Worm (Caenorhabditis elegans) whole organism, L4 larva: Measurements from ENCODE around the gene Y41G9A.6.

Experiments used
- D1046.2 ChIP-seq: fragments of 200-800 bp; sonication (Bioruptor generic); IDR thresholded peaks from 2 replicates; pipeline ENCODE4 v1.3.6; 2022; ENCODE audit warnings: missing genetic modification characterization, missing compliant biosample characterization
- F26F4.8 ChIP-seq: fragments of 200-800 bp; sonication (Bioruptor generic); conservative IDR thresholded peaks from 2 replicates; pipeline ENCODE4 v1.3.6; 2022; ENCODE audit warnings: missing genetic modification characterization, missing compliant biosample characterization
- F49E8.2 ChIP-seq: sonication (generic microtip); optimal IDR thresholded peaks from 2 replicates; lab custom pipeline; 2016; ENCODE audit warnings: missing compliant biosample characterization, mild to moderate bottlenecking, missing genetic modification characterization, borderline replicate concordance
- R02D3.7 ChIP-seq: fragments of 150-350 bp; sonication (generic microtip); optimal IDR thresholded peaks from 3 replicates; lab custom pipeline; 2014; ENCODE audit warnings: missing biosample characterization, missing genetic modification characterization
- T20F7.1 ChIP-seq: fragments of 200-800 bp; sonication (Bioruptor generic); optimal IDR thresholded peaks from 2 replicates; lab custom pipeline; 2018; ENCODE audit warnings: mild to moderate bottlenecking, missing genetic modification characterization, missing compliant biosample characterization
- T26A8.4 ChIP-seq: fragments of 200-800 bp; sonication (Bioruptor generic); IDR thresholded peaks from 2 replicates; pipeline ENCODE4 v1.3.6; 2022; ENCODE audit warnings: missing genetic modification characterization, missing compliant biosample characterization
- attf-4 ChIP-seq: sonication (generic microtip); optimal IDR thresholded peaks from 3 replicates; lab custom pipeline; 2017; ENCODE audit warnings: missing biosample characterization, missing genetic modification characterization
- ceh-32 ChIP-seq: sonication (generic microtip); optimal IDR thresholded peaks from 2 replicates; lab custom pipeline; 2016; ENCODE audit warnings: mild to moderate bottlenecking, missing genetic modification characterization, missing compliant biosample characterization; ENCODE audit not compliant: poor library complexity
- daf-12 ChIP-seq: fragments of 150-350 bp; optimal IDR thresholded peaks from 2 replicates; lab custom pipeline; 2014; ENCODE audit warnings: missing biosample characterization, missing genetic modification reagents, missing genetic modification characterization
- daf-16 ChIP-seq, 3 experiments: sonication (generic microtip); optimal IDR thresholded peaks; 2 replicates each; lab custom pipeline; 2016 to 2017; ENCODE audit warnings: missing genetic modification characterization in 3 of 3, missing genetic modification reagents in 3 of 3, mild to moderate bottlenecking in 2 of 3, missing compliant biosample characterization in 2 of 3, missing biosample characterization in 1 of 3, moderate library complexity in 1 of 3
- daf-8 ChIP-seq: fragments of 200-800 bp; sonication (Bioruptor generic); IDR thresholded peaks from 2 replicates; pipeline ENCODE4 v1.3.6; 2022; ENCODE audit warnings: missing genetic modification characterization, missing compliant biosample characterization
- dmd-6 ChIP-seq: fragments of 200-800 bp; sonication (Bioruptor generic); IDR thresholded peaks from 2 replicates; pipeline ENCODE4 v1.3.6; 2022; ENCODE audit warnings: missing genetic modification reagents, missing genetic modification characterization, missing compliant biosample characterization
- dmd-9 ChIP-seq: fragments of 200-800 bp; sonication (Bioruptor generic); IDR thresholded peaks from 2 replicates; pipeline ENCODE4 v1.3.6; 2022; ENCODE audit warnings: missing genetic modification reagents, missing genetic modification characterization, missing compliant biosample characterization
- dve-1 ChIP-seq: sonication (generic microtip); optimal IDR thresholded peaks from 2 replicates; lab custom pipeline; 2017; ENCODE audit warnings: antibody characterized with exemption, mild to moderate bottlenecking, missing genetic modification characterization, missing compliant biosample characterization; ENCODE audit not compliant: insufficient read depth
- gei-8 ChIP-seq: fragments of 200-800 bp; sonication (Bioruptor generic); optimal IDR thresholded peaks from 2 replicates; lab custom pipeline; 2018; ENCODE audit warnings: mild to moderate bottlenecking, missing genetic modification characterization, missing compliant biosample characterization
- hif-1 ChIP-seq, 2 experiments: sonication (generic microtip); optimal IDR thresholded peaks; 2 replicates each; lab custom pipeline; 2016 to 2017; ENCODE audit warnings: missing compliant biosample characterization in 2 of 2, missing genetic modification characterization in 2 of 2, missing genetic modification reagents in 2 of 2, missing genotype in 2 of 2, mild to moderate bottlenecking in 1 of 2
- hlh-11 ChIP-seq: fragments of 200-800 bp; sonication (Bioruptor generic); optimal IDR thresholded peaks from 2 replicates; lab custom pipeline; 2018; ENCODE audit warnings: mild to moderate bottlenecking, missing genetic modification characterization, missing compliant biosample characterization
- hlh-30 ChIP-seq: sonication (generic microtip); optimal IDR thresholded peaks from 2 replicates; lab custom pipeline; 2017; ENCODE audit warnings: antibody characterized with exemption, mild to moderate bottlenecking, missing genetic modification characterization, missing compliant biosample characterization; ENCODE audit not compliant: insufficient read depth
- jun-1 ChIP-seq: fragments of 150-350 bp; optimal IDR thresholded peaks from 2 replicates; lab custom pipeline; 2014; ENCODE audit warnings: missing biosample characterization, missing genetic modification reagents, missing genetic modification characterization
- lim-7 ChIP-seq: fragments of 200-800 bp; sonication (Bioruptor generic); IDR thresholded peaks from 2 replicates; pipeline ENCODE4 v1.3.6; 2022; ENCODE audit warnings: missing genetic modification characterization, missing compliant biosample characterization
- lin-1 ChIP-seq: fragments of 200-800 bp; sonication (Bioruptor generic); IDR thresholded peaks from 2 replicates; pipeline ENCODE4 v1.3.6; 2022; ENCODE audit warnings: missing genetic modification reagents, missing genetic modification characterization, missing compliant biosample characterization
- lin-15B ChIP-seq: fragments of 150-350 bp; sonication (generic microtip); optimal IDR thresholded peaks from 3 replicates; lab custom pipeline; 2014; ENCODE audit warnings: missing biosample characterization, missing genetic modification characterization
- lin-38 ChIP-seq: fragments of 200-800 bp; sonication (Bioruptor generic); IDR thresholded peaks from 2 replicates; pipeline ENCODE4 v1.3.6; 2022; ENCODE audit warnings: missing genetic modification reagents, missing genetic modification characterization, missing compliant biosample characterization
- lin-39 ChIP-seq: fragments of 150-350 bp; optimal IDR thresholded peaks from 2 replicates; lab custom pipeline; 2014; ENCODE audit warnings: missing biosample characterization, missing genetic modification reagents, missing genetic modification characterization
- mdl-1 ChIP-seq, 2 experiments: fragments of 150-350 bp in 1 of 2; sonication (generic microtip) in 1 of 2; optimal IDR thresholded peaks; 2 replicates each; lab custom pipeline; 2014 to 2017; ENCODE audit warnings: missing biosample characterization in 2 of 2, missing genetic modification characterization in 2 of 2
- nhr-28 ChIP-seq: fragments of 150-350 bp; optimal IDR thresholded peaks from 2 replicates; lab custom pipeline; 2014; ENCODE audit warnings: missing biosample characterization, missing genetic modification characterization
- nhr-42 ChIP-seq: fragments of 200-800 bp; sonication (Bioruptor generic); IDR thresholded peaks from 2 replicates; pipeline ENCODE4 v1.3.6; 2022; ENCODE audit warnings: missing genetic modification characterization, missing compliant biosample characterization
- nhr-48 ChIP-seq: sonication (generic microtip); optimal IDR thresholded peaks from 2 replicates; lab custom pipeline; 2016; ENCODE audit warnings: mild to moderate bottlenecking, missing genetic modification characterization, missing compliant biosample characterization
- nhr-6 ChIP-seq: fragments of 150-350 bp; optimal IDR thresholded peaks from 2 replicates; lab custom pipeline; 2014; ENCODE audit warnings: missing biosample characterization, missing genetic modification characterization
- nhr-77 ChIP-seq: fragments of 150-350 bp; optimal IDR thresholded peaks from 2 replicates; lab custom pipeline; 2014; ENCODE audit warnings: missing biosample characterization, missing genetic modification characterization
- pqm-1 ChIP-seq: sonication (generic microtip); optimal IDR thresholded peaks from 2 replicates; lab custom pipeline; 2017; ENCODE audit warnings: missing biosample characterization, missing genetic modification characterization
- sdz-12 ChIP-seq: fragments of 200-800 bp; sonication (Bioruptor generic); optimal IDR thresholded peaks from 2 replicates; lab custom pipeline; 2018; ENCODE audit warnings: mild to moderate bottlenecking, missing genetic modification characterization, missing compliant biosample characterization
- set-16 ChIP-seq: fragments of 200-800 bp; sonication (Bioruptor generic); IDR thresholded peaks from 2 replicates; pipeline ENCODE4 v1.3.6; 2022; ENCODE audit warnings: missing genetic modification reagents, missing genetic modification characterization, missing compliant biosample characterization
- tra-1 ChIP-seq: fragments of 200-800 bp; sonication (Bioruptor generic); IDR thresholded peaks from 2 replicates; pipeline ENCODE4 v1.3.6; 2022; ENCODE audit warnings: missing genetic modification reagents, missing genetic modification characterization, missing compliant biosample characterization
- unc-62 ChIP-seq, 3 experiments: fragments of 150-350 bp in 1 of 3; sonication (generic microtip); optimal IDR thresholded peaks in 2 of 3; peaks in 1 of 3; 1 replicate in 1 of 3; 2 replicates in 2 of 3; lab custom pipeline; 2014 to 2017; ENCODE audit warnings: missing biosample characterization in 3 of 3, missing genetic modification characterization in 3 of 3, missing genetic modification reagents in 3 of 3, missing genotype in 1 of 3
- zag-1 ChIP-seq: fragments of 150-350 bp; optimal IDR thresholded peaks from 2 replicates; lab custom pipeline; 2014; ENCODE audit warnings: missing biosample characterization, missing genetic modification characterization
- zip-2 ChIP-seq: fragments of 150-350 bp; optimal IDR thresholded peaks from 2 replicates; lab custom pipeline; 2014; ENCODE audit warnings: missing biosample characterization, missing genetic modification characterization
- ztf-11 ChIP-seq: fragments of 150-350 bp; optimal IDR thresholded peaks from 2 replicates; lab custom pipeline; 2014; ENCODE audit warnings: missing biosample characterization, missing genetic modification characterization

Y41G9A.6 gene

ce11 chrX:3035972-3036379, 32.4 kb upstream of the Y41G9A.6 start (continued):
- TF ChIP-seq lin-39 (tag; lab: Kevin White, UChicago), result peak; percentile 39
- peak; percentile 32; the same call in 1 of the 2 replicates for TF ChIP-seq set-16 (GFP tag; lab: Robert Waterston, UW)
- TF ChIP-seq F26F4.8 (GFP tag; lab: Robert Waterston, UW), result peak; percentile 97
- TF ChIP-seq nhr-48 (tag; lab: Kevin White, UChicago), result peak; percentile 89
- peak; percentile 99 for TF ChIP-seq lim-7 (GFP tag; lab: Robert Waterston, UW)
- TF ChIP-seq daf-8 (GFP tag; lab: Robert Waterston, UW), result peak; percentile 95
- TF ChIP-seq lin-15B (tag; lab: Kevin White, UChicago), result no peak
- no peak for TF ChIP-seq daf-12
- TF ChIP-seq dmd-6 (GFP tag; lab: Robert Waterston, UW), result peak; percentile 92

ce11 chrX:3034203-3034602, 30.6 kb upstream of the Y41G9A.6 start, which contains the start of gene M02F4.2:
Gene M02F4.2 (minus strand): TSS chrX:3034303.
- TF ChIP-seq ztf-11 (tag; lab: Kevin White, UChicago) (no peak), ceh-32 (no peak), hlh-30 (tag; lab: Kevin White, UChicago) (no peak), nhr-28 (tag; lab: Kevin White, UChicago) (no peak)

ce11 chrX:3033492-3033891, 29.9 kb upstream of the Y41G9A.6 start:
- TF ChIP-seq attf-4 (tag; lab: Kevin White, UChicago), result no peak
- TF ChIP-seq lin-38 (GFP tag; lab: Robert Waterston, UW), result no peak
- no peak for TF ChIP-seq F49E8.2
- TF ChIP-seq T26A8.4, result no peak
- peak in 1 of 2 experiments; percentile 7 for TF ChIP-seq unc-62 (GFP tag; optimal IDR thresholded peaks at IDR 0.05 in 1 of 2; lab: Kevin White, UChicago)
- no peak for TF ChIP-seq unc-62 (tag; optimal IDR thresholded peaks at IDR 0.05; lab: Kevin White, UChicago)

DNA sequence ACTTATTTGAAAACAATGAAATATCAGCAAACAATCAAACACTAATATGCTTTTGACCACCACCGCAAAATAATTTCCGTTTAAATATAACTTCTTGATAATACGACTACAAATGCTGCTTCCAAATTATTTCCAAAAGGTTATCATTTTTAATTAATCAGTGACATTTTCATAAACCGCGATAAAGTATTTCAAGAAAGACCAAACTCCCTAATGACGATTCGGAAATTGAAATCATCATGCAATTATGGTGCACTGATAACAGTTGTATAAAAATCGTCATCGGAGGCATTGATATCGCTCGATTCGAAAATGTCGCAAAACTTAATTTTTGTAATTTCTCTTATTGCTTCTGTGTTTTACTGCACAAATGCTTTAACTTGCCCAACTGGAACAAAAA, 27.9 kb upstream of the Y41G9A.6 start, which contains the start of gene clec-265:
TSS of gene clec-265 (plus strand) at position 300 of the 400 bp plus-strand sequence.
- TF ChIP-seq tra-1 (GFP tag; lab: Robert Waterston, UW) (0 out of 2 replicates have a peak, but pooled peaks have one; percentile 41), nhr-28 (tag; lab: Kevin White, UChicago) (peak; percentile 93), pqm-1 (peak; percentile 98), lin-1 (GFP tag; lab: Robert Waterston, UW) (0 out of 2 replicates have a peak, but pooled peaks have one; percentile 20), mdl-1 (tag; optimal IDR thresholded peaks at IDR 0.05; lab: Kevin White, UChicago) (peak in 1 of 2 experiments; percentile 47), dmd-6 (GFP tag; lab: Robert Waterston, UW) (peak; percentile 87), zag-1 (tag; lab: Kevin White, UChicago) (no peak), hlh-11 (peak; percentile 78), nhr-48 (tag; lab: Kevin White, UChicago) (peak; percentile 1), dve-1 (tag; lab: Kevin White, UChicago) (peak; percentile 72), T20F7.1 (GFP tag; lab: Kevin White, UChicago) (peak; percentile 38), nhr-6 (tag; lab: Kevin White, UChicago) (peak; percentile 79), daf-8 (GFP tag; lab: Robert Waterston, UW) (no peak), daf-16 (GFP tag; optimal IDR thresholded peaks at IDR 0.05; lab: Kevin White, UChicago) (no peak), daf-16 (tag; optimal IDR thresholded peaks at IDR 0.05; lab: Kevin White, UChicago) (peak; percentile 74), jun-1 (tag; lab: Kevin White, UChicago) (no peak), dmd-9 (GFP tag; lab: Robert Waterston, UW) (no peak), nhr-77 (peak; percentile 86)

- no peak for TF ChIP-seq D1046.2
- no peak for TF ChIP-seq gei-8 (GFP tag; lab: Kevin White, UChicago)
- no peak for TF ChIP-seq T20F7.1 (GFP tag; lab: Kevin White, UChicago)
- no peak for TF ChIP-seq nhr-42 (GFP tag; lab: Robert Waterston, UW)
- no peak for TF ChIP-seq R02D3.7 (tag; lab: Kevin White, UChicago)
- no peak for TF ChIP-seq sdz-12 (GFP tag; lab: Kevin White, UChicago)
- no peak for TF ChIP-seq zip-2 (tag; lab: Kevin White, UChicago)
- TF ChIP-seq nhr-28 (tag; lab: Kevin White, UChicago), result no peak
- no peak for TF ChIP-seq T26A8.4
- TF ChIP-seq hif-1 (tag; optimal IDR thresholded peaks at IDR 0.05; lab: Kevin White, UChicago), result no peak
Measured at ce11 chrX:3029030-3029429, 25.4 kb upstream of the Y41G9A.6 start, which contains the start of gene M02F4.1. Gene M02F4.1 (minus strand): TSS chrX:3029130.
